Fruit fly (Drosophila melanogaster): Measurements from ENCODE around the gene GatA.

GatA gene

dm6 chr3R:19062549-19062948 lies 33.9 kb upstream of the GatA start:
- peak; percentile 61 for TF ChIP-seq kay (GFP tag; ENCODE audit: borderline replicate concordance)
- no peak for TF ChIP-seq cic (GFP tag; optimal IDR thresholded peaks at IDR 0.05)
- TF ChIP-seq CG7045 (GFP tag; optimal IDR thresholded peaks at IDR 0.05), result no peak
- TF ChIP-seq tj (GFP tag; optimal IDR thresholded peaks at IDR 0.05), result peak; percentile 46

- no peak for TF ChIP-seq CG14711 (tag; optimal IDR thresholded peaks at IDR 0.05)
- peak; percentile 25 for TF ChIP-seq kay (GFP tag; ENCODE audit: borderline replicate concordance)
- TF ChIP-seq bab1 (GFP tag; optimal IDR thresholded peaks at IDR 0.05), result no peak
- TF ChIP-seq CG7101 (tag; optimal IDR thresholded peaks at IDR 0.05), result no peak
- TF ChIP-seq Mnt (GFP tag; optimal IDR thresholded peaks at IDR 0.05), result no peak
- no peak for TF ChIP-seq cnc (optimal IDR thresholded peaks at IDR 0.05)
- TF ChIP-seq Hr96 (GFP tag; optimal IDR thresholded peaks at IDR 0.05), result no peak
- TF ChIP-seq CG1620 (GFP tag; optimal IDR thresholded peaks at IDR 0.05), result no peak
- TF ChIP-seq tj (GFP tag; optimal IDR thresholded peaks at IDR 0.05), result peak; percentile 85
- no peak for TF ChIP-seq toe (GFP tag; optimal IDR thresholded peaks at IDR 0.05)
- TF ChIP-seq CG12768 (GFP tag; optimal IDR thresholded peaks at IDR 0.05), result no peak
- no peak for TF ChIP-seq ovo (GFP tag; optimal IDR thresholded peaks at IDR 0.05)
- TF ChIP-seq CG11617 (GFP tag; optimal IDR thresholded peaks at IDR 0.05), result no peak
Observed at dm6 chr3R:19060173-19060572, 31.5 kb upstream of the GatA start.

dm6 chr3R:19059285-19059684 lies 30.6 kb upstream of the GatA start:
- TF ChIP-seq cic (GFP tag; optimal IDR thresholded peaks at IDR 0.05) (no peak), ovo (GFP tag; optimal IDR thresholded peaks at IDR 0.05) (no peak), cnc (optimal IDR thresholded peaks at IDR 0.05) (no peak)

dm6 chr3R:19058384-19058783 lies 29.7 kb upstream of the GatA start:
- TF ChIP-seq CG33017 (tag; optimal IDR thresholded peaks at IDR 0.05) (no peak), CG7045 (GFP tag; optimal IDR thresholded peaks at IDR 0.05) (no peak), bab1 (GFP tag; optimal IDR thresholded peaks at IDR 0.05) (no peak)

- TF ChIP-seq Hr96 (GFP tag; optimal IDR thresholded peaks at IDR 0.05) (peak; percentile 8), tj (GFP tag; optimal IDR thresholded peaks at IDR 0.05) (peak; percentile 10), bab1 (GFP tag; optimal IDR thresholded peaks at IDR 0.05) (no peak), CG11617 (GFP tag; optimal IDR thresholded peaks at IDR 0.05) (no peak)
Observed at dm6 chr3R:19056884-19057283, 28.2 kb upstream of the GatA start.

dm6 chr3R:19054839-19055238 lies 26.2 kb upstream of the GatA start:
- TF ChIP-seq CG11617 (GFP tag; optimal IDR thresholded peaks at IDR 0.05) (no peak), CG5204 (GFP tag; optimal IDR thresholded peaks at IDR 0.05) (no peak), bab1 (GFP tag; optimal IDR thresholded peaks at IDR 0.05) (no peak), ovo (GFP tag; optimal IDR thresholded peaks at IDR 0.05) (no peak), CG12768 (GFP tag; optimal IDR thresholded peaks at IDR 0.05) (no peak), kay (GFP tag; ENCODE audit: borderline replicate concordance) (no peak), Clk (GFP tag; optimal IDR thresholded peaks at IDR 0.05) (no peak), Crg-1 (GFP tag; optimal IDR thresholded peaks at IDR 0.05) (no peak), pad (GFP tag; optimal IDR thresholded peaks at IDR 0.05) (no peak), cic (GFP tag; optimal IDR thresholded peaks at IDR 0.05) (no peak), cnc (optimal IDR thresholded peaks at IDR 0.05) (no peak), CG33017 (tag; optimal IDR thresholded peaks at IDR 0.05) (no peak), CG7045 (GFP tag; optimal IDR thresholded peaks at IDR 0.05) (no peak), Mnt (GFP tag; optimal IDR thresholded peaks at IDR 0.05) (no peak), Hr96 (GFP tag; optimal IDR thresholded peaks at IDR 0.05) (no peak), CG14711 (tag; optimal IDR thresholded peaks at IDR 0.05) (no peak), tj (GFP tag; optimal IDR thresholded peaks at IDR 0.05) (no peak)

dm6 chr3R:19052475-19052874 lies 23.8 kb upstream of the GatA start:
- no peak for TF ChIP-seq CG14711 (tag; optimal IDR thresholded peaks at IDR 0.05)
- TF ChIP-seq Clk (GFP tag; optimal IDR thresholded peaks at IDR 0.05), result no peak
- no peak for TF ChIP-seq CG12768 (GFP tag; optimal IDR thresholded peaks at IDR 0.05)
- no peak for TF ChIP-seq pad (GFP tag; optimal IDR thresholded peaks at IDR 0.05)

dm6 chr3R:19051247-19051646 lies 22.6 kb upstream of the GatA start:
- no peak for TF ChIP-seq CG11617 (GFP tag; optimal IDR thresholded peaks at IDR 0.05)
- TF ChIP-seq CG5204 (GFP tag; optimal IDR thresholded peaks at IDR 0.05), result no peak
- TF ChIP-seq toe (GFP tag; optimal IDR thresholded peaks at IDR 0.05), result no peak
- TF ChIP-seq CG12768 (GFP tag; optimal IDR thresholded peaks at IDR 0.05), result no peak
- no peak for TF ChIP-seq bab1 (GFP tag; optimal IDR thresholded peaks at IDR 0.05)
- peak; percentile 76 for TF ChIP-seq cic (GFP tag; optimal IDR thresholded peaks at IDR 0.05)
- no peak for TF ChIP-seq ovo (GFP tag; optimal IDR thresholded peaks at IDR 0.05)
- peak; percentile 41 for TF ChIP-seq Mnt (GFP tag; optimal IDR thresholded peaks at IDR 0.05)

Data from whole organism, adult.